Fruit fly (Drosophila melanogaster) whole organism, embryonic: Measurements from ENCODE around the gene CG2617.

Experiments used
- Atf6 ChIP-seq: fragments of 200-800 bp; sonication (Bioruptor generic); IDR thresholded peaks from 2 replicates; pipeline ENCODE4 v1.3.6; 2022; ENCODE audit warnings: missing biosample characterization, missing genetic modification characterization
- CG10431 ChIP-seq: fragments of 200-800 bp; sonication (Bioruptor generic); optimal IDR thresholded peaks from 3 replicates; lab custom pipeline; 2018; ENCODE audit warnings: missing biosample characterization, mild to moderate bottlenecking, missing genetic modification characterization
- CG10654 ChIP-seq: fragments of 200-800 bp; sonication (Bioruptor generic); optimal IDR thresholded peaks from 2 replicates; lab custom pipeline; 2016; ENCODE audit warnings: missing biosample characterization, missing genetic modification characterization
- CG11247 ChIP-seq: fragments of 200-800 bp; sonication (Bioruptor generic); IDR thresholded peaks from 2 replicates; pipeline ENCODE4 v1.3.6; 2022; ENCODE audit warnings: missing biosample characterization, missing genetic modification characterization
- CG12942 ChIP-seq: fragments of 200-800 bp; sonication (Bioruptor generic); optimal IDR thresholded peaks from 3 replicates; lab custom pipeline; 2016; ENCODE audit warnings: missing biosample characterization, missing genetic modification characterization
- CG14441 ChIP-seq: fragments of 200-800 bp; sonication (Bioruptor generic); IDR thresholded peaks from 2 replicates; pipeline ENCODE4 v1.3.6; 2022; ENCODE audit warnings: missing biosample characterization, missing genetic modification characterization
- CG14965 ChIP-seq: fragments of 200-800 bp; sonication (Bioruptor generic); optimal IDR thresholded peaks from 2 replicates; lab custom pipeline; 2016; ENCODE audit warnings: missing biosample characterization, missing genetic modification characterization, borderline replicate concordance
- CG1602 ChIP-seq: fragments of 200-800 bp; sonication (Bioruptor generic); optimal IDR thresholded peaks from 3 replicates; lab custom pipeline; 2016; ENCODE audit warnings: missing biosample characterization, missing genetic modification characterization
- CG17359 ChIP-seq: fragments of 200-800 bp; sonication (Bioruptor generic); optimal IDR thresholded peaks from 3 replicates; lab custom pipeline; 2018; ENCODE audit warnings: missing biosample characterization, mild to moderate bottlenecking, missing genetic modification characterization, moderate library complexity
- CG3995 ChIP-seq: fragments of 200-800 bp; sonication (Bioruptor generic); optimal IDR thresholded peaks from 3 replicates; lab custom pipeline; 2016; ENCODE audit warnings: missing biosample characterization, missing genetic modification characterization
- CG4424 ChIP-seq: fragments of 200-800 bp; sonication (Bioruptor generic); optimal IDR thresholded peaks from 3 replicates; lab custom pipeline; 2016; ENCODE audit warnings: missing biosample characterization, missing genetic modification characterization
- CG6254 ChIP-seq: fragments of 200-800 bp; sonication (Bioruptor generic); optimal IDR thresholded peaks from 3 replicates; lab custom pipeline; 2017; ENCODE audit warnings: mild to moderate bottlenecking, missing biosample characterization, missing genetic modification reagents, missing genetic modification characterization
- CG6654 ChIP-seq: fragments of 200-800 bp; sonication (Bioruptor generic); optimal IDR thresholded peaks from 2 replicates; lab custom pipeline; 2017; ENCODE audit warnings: missing biosample characterization, mild to moderate bottlenecking, missing genetic modification characterization
- CG6813 ChIP-seq: fragments of 200-800 bp; sonication (Bioruptor generic); optimal IDR thresholded peaks from 2 replicates; lab custom pipeline; 2017; ENCODE audit warnings: missing biosample characterization, missing genetic modification characterization, mild to moderate bottlenecking, moderate library complexity, missing genetic modification reagents
- CG6854 ChIP-seq: fragments of 200-800 bp; sonication (Bioruptor generic); optimal IDR thresholded peaks from 3 replicates; lab custom pipeline; 2017; ENCODE audit warnings: missing biosample characterization, mild to moderate bottlenecking, missing genetic modification characterization
- CG8089 ChIP-seq: fragments of 200-800 bp; sonication (Bioruptor generic); optimal IDR thresholded peaks from 3 replicates; lab custom pipeline; 2016; ENCODE audit warnings: missing biosample characterization, missing genetic modification characterization
- CG9727 ChIP-seq: fragments of 200-800 bp; sonication (Bioruptor generic); optimal IDR thresholded peaks from 3 replicates; lab custom pipeline; 2017; ENCODE audit warnings: missing biosample characterization, mild to moderate bottlenecking, missing genetic modification characterization
- Chrac-16 ChIP-seq: fragments of 200-800 bp; sonication (Bioruptor generic); optimal IDR thresholded peaks from 3 replicates; lab custom pipeline; 2016; ENCODE audit warnings: missing biosample characterization, missing genetic modification characterization
- H2.0 ChIP-seq: fragments of 200-800 bp; sonication (Bioruptor generic); IDR thresholded peaks from 2 replicates; pipeline ENCODE4 v1.3.6; 2022; ENCODE audit warnings: missing biosample characterization, missing genetic modification characterization
- Lim3 ChIP-seq: fragments of 200-800 bp; sonication (Bioruptor generic); IDR thresholded peaks from 2 replicates; pipeline ENCODE4 v1.3.6; 2022; ENCODE audit warnings: missing biosample characterization, missing genetic modification characterization
- Lpt ChIP-seq: fragments of >200 bp; optimal IDR thresholded peaks from 2 replicates; lab custom pipeline; 2018; ENCODE audit warnings: missing biosample characterization, missing genetic modification characterization
- Mes4 ChIP-seq: fragments of 200-800 bp; sonication (Bioruptor generic); optimal IDR thresholded peaks from 2 replicates; lab custom pipeline; 2016; ENCODE audit warnings: missing biosample characterization, missing genetic modification characterization
- NC2β ChIP-seq: fragments of 200-800 bp; sonication (Bioruptor generic); optimal IDR thresholded peaks from 2 replicates; lab custom pipeline; 2016; ENCODE audit warnings: missing biosample characterization, missing genetic modification characterization
- NK7.1 ChIP-seq: fragments of 200-800 bp; sonication (Bioruptor generic); optimal IDR thresholded peaks from 3 replicates; lab custom pipeline; 2016; ENCODE audit warnings: missing biosample characterization, missing genetic modification characterization
- Nf-YC ChIP-seq: fragments of 200-800 bp; optimal IDR thresholded peaks from 3 replicates; lab custom pipeline; 2019; ENCODE audit warnings: missing biosample characterization, mild to moderate bottlenecking, missing genetic modification characterization, moderate library complexity
- NfI ChIP-seq: fragments of 200-800 bp; sonication (Bioruptor generic); optimal IDR thresholded peaks from 3 replicates; lab custom pipeline; 2018; ENCODE audit warnings: missing biosample characterization, mild to moderate bottlenecking, missing genetic modification characterization, moderate library complexity
- Opbp ChIP-seq: fragments of 200-800 bp; sonication (Bioruptor generic); IDR thresholded peaks from 3 replicates; pipeline ENCODE4 v1.3.6; 2022; ENCODE audit warnings: missing biosample characterization, missing genetic modification characterization; ENCODE audit not compliant: partially characterized antibody
- Scr ChIP-seq: fragments of 200-800 bp; sonication (Bioruptor generic); IDR thresholded peaks from 2 replicates; pipeline ENCODE4 v1.3.6; 2022; ENCODE audit warnings: missing biosample characterization, missing genetic modification characterization; ENCODE audit not compliant: partially characterized antibody
- Sin3A ChIP-seq: fragments of >200 bp; optimal IDR thresholded peaks from 2 replicates; lab custom pipeline; 2018
- Ssrp ChIP-seq: fragments of 200-800 bp; sonication (Bioruptor generic); optimal IDR thresholded peaks from 2 replicates; lab custom pipeline; 2018; ENCODE audit warnings: missing biosample characterization, mild to moderate bottlenecking, missing genetic modification characterization, moderate library complexity
- Xbp1 ChIP-seq: fragments of 200-800 bp; sonication (Bioruptor generic); optimal IDR thresholded peaks from 3 replicates; lab custom pipeline; 2016; ENCODE audit warnings: missing biosample characterization, mild to moderate bottlenecking, missing genetic modification characterization
- bab2 ChIP-seq: fragments of 200-800 bp; sonication (Bioruptor generic); optimal IDR thresholded peaks from 2 replicates; lab custom pipeline; 2016; ENCODE audit warnings: missing biosample characterization, missing genetic modification characterization
- crc ChIP-seq: fragments of 200-800 bp; sonication (Bioruptor generic); optimal IDR thresholded peaks from 2 replicates; lab custom pipeline; 2016; ENCODE audit warnings: missing biosample characterization, missing genetic modification characterization
- ems ChIP-seq: fragments of 200-800 bp; sonication (Bioruptor generic); optimal IDR thresholded peaks from 3 replicates; lab custom pipeline; 2016; ENCODE audit warnings: missing biosample characterization, missing genetic modification characterization
- esg ChIP-seq: fragments of 200-800 bp; sonication (Bioruptor generic); conservative IDR thresholded peaks from 2 replicates; pipeline ENCODE4 v1.3.6; 2022; ENCODE audit warnings: missing biosample characterization, missing genetic modification characterization
- ewg ChIP-seq: fragments of 200-800 bp; sonication (Bioruptor generic); optimal IDR thresholded peaks from 3 replicates; lab custom pipeline; 2017; ENCODE audit warnings: mild to moderate bottlenecking, missing biosample characterization, missing genetic modification reagents, missing genetic modification characterization
- fu2 ChIP-seq: fragments of 200-800 bp; sonication (Bioruptor generic); optimal IDR thresholded peaks from 2 replicates; lab custom pipeline; 2016; ENCODE audit warnings: missing biosample characterization, missing genetic modification characterization
- gce ChIP-seq: fragments of 200-800 bp; sonication (Bioruptor generic); IDR thresholded peaks from 3 replicates; pipeline ENCODE4 v1.3.6; 2022; ENCODE audit warnings: missing biosample characterization, missing genetic modification characterization
- hb ChIP-seq: fragments of 200-800 bp; sonication (Bioruptor generic); IDR thresholded peaks from 3 replicates; pipeline ENCODE4 v1.3.6; 2022; ENCODE audit warnings: missing biosample characterization, missing genetic modification characterization; ENCODE audit not compliant: partially characterized antibody
- her ChIP-seq: fragments of 200-800 bp; sonication (Bioruptor generic); optimal IDR thresholded peaks from 2 replicates; lab custom pipeline; 2016; ENCODE audit warnings: missing biosample characterization, missing genetic modification characterization
- jigr1 ChIP-seq: fragments of 200-800 bp; sonication (Bioruptor generic); IDR thresholded peaks from 3 replicates; pipeline ENCODE4 v1.3.6; 2022; ENCODE audit warnings: missing biosample characterization, missing genetic modification characterization
- knrl ChIP-seq: fragments of 200-800 bp; sonication (Bioruptor generic); IDR thresholded peaks from 3 replicates; pipeline ENCODE4 v1.3.6; 2022; ENCODE audit warnings: missing biosample characterization, missing genetic modification characterization; ENCODE audit not compliant: partially characterized antibody
- lab ChIP-seq: fragments of 200-800 bp; sonication (Bioruptor generic); optimal IDR thresholded peaks from 3 replicates; lab custom pipeline; 2017; ENCODE audit warnings: missing biosample characterization, missing genetic modification characterization, mild to moderate bottlenecking, moderate library complexity, missing genetic modification reagents
- lola ChIP-seq, 3 experiments: fragments of >200 bp in 2 of 3; fragments of 200-800 bp in 1 of 3; sonication (Bioruptor generic) in 1 of 3; optimal IDR thresholded peaks; 2 replicates each; lab custom pipeline; 2017 to 2019; ENCODE audit warnings: missing biosample characterization in 3 of 3, missing genetic modification characterization in 3 of 3, mild to moderate bottlenecking in 1 of 3, moderate library complexity in 1 of 3
- lov ChIP-seq, 2 experiments: fragments of 200-800 bp in 1 of 2; fragments of >200 bp in 1 of 2; sonication (Bioruptor generic) in 1 of 2; IDR thresholded peaks in 1 of 2; optimal IDR thresholded peaks in 1 of 2; 2 replicates in 1 of 2; 3 replicates in 1 of 2; pipeline versions ENCODE4 v1.3.6 to Lab custom; 2017 to 2022; ENCODE audit warnings: missing biosample characterization in 1 of 2, missing genetic modification characterization in 1 of 2
- mld ChIP-seq: fragments of 200-800 bp; sonication (Bioruptor generic); IDR thresholded peaks from 3 replicates; pipeline ENCODE4 v1.3.6; 2022; ENCODE audit warnings: missing biosample characterization, missing genetic modification characterization; ENCODE audit not compliant: partially characterized antibody
- nerfin-2 ChIP-seq: fragments of 200-800 bp; sonication (Bioruptor generic); IDR thresholded peaks from 2 replicates; pipeline ENCODE4 v1.3.6; 2022; ENCODE audit warnings: missing biosample characterization, missing genetic modification characterization; ENCODE audit not compliant: partially characterized antibody
- sens ChIP-seq: fragments of 200-800 bp; sonication (Bioruptor generic); peaks from one replicate; lab custom pipeline; 2016; ENCODE audit warnings: missing biosample characterization, missing genetic modification characterization
- stc ChIP-seq: fragments of 200-800 bp; sonication (Bioruptor generic); IDR thresholded peaks from 2 replicates; pipeline ENCODE4 v1.3.6; 2022; ENCODE audit warnings: missing biosample characterization, missing genetic modification characterization
- tgo ChIP-seq: fragments of 200-800 bp; sonication (Bioruptor generic); IDR thresholded peaks from 3 replicates; pipeline ENCODE4 v1.3.6; 2022; ENCODE audit warnings: missing biosample characterization, missing genetic modification characterization
- ttk ChIP-seq: fragments of 200-800 bp; sonication (Bioruptor generic); IDR thresholded peaks from 2 replicates; pipeline ENCODE4 v2.1.2; 2022; ENCODE audit warnings: missing biosample characterization, missing genetic modification characterization

The CG2617 gene

dm6 chr2L:20656110-20656509 is 26.1 kb upstream of the CG2617 start, which contains the start of the genes brun and CG2614 (continued):
- peak; percentile 54 for TF ChIP-seq Mes4 (GFP tag; lab: Kevin White, UChicago)
- TF ChIP-seq NfI (GFP tag; lab: Kevin White, UChicago) = no peak
- no peak for TF ChIP-seq NK7.1 (GFP tag; lab: Kevin White, UChicago)
- TF ChIP-seq fu2 = peak; percentile 57
- TF ChIP-seq H2.0 (GFP tag; lab: Robert Waterston, UW) = peak; percentile 62; the same call in 1 of the 2 replicates
- peak; percentile 52 for TF ChIP-seq CG17359
- peak; percentile 71 for TF ChIP-seq Chrac-16 (GFP tag; lab: Kevin White, UChicago)
- TF ChIP-seq ewg = no peak
- no peak for TF ChIP-seq CG14965 (GFP tag; lab: Kevin White, UChicago)
- TF ChIP-seq knrl (GFP tag; lab: Robert Waterston, UW) = peak; percentile 94
- TF ChIP-seq lov (optimal IDR thresholded peaks at IDR 0.05; lab: Kevin White, UChicago) = no peak
- no peak for TF ChIP-seq lov (GFP tag; IDR thresholded peaks at IDR 0.05; lab: Robert Waterston, UW)
- peak; percentile 73 for TF ChIP-seq CG3995 (GFP tag; lab: Kevin White, UChicago)
- TF ChIP-seq Xbp1 = peak; percentile 83
- TF ChIP-seq bab2 (GFP tag; lab: Kevin White, UChicago) = peak; percentile 75
- no peak for TF ChIP-seq jigr1 (GFP tag; lab: Robert Waterston, UW)
- TF ChIP-seq Scr (GFP tag; lab: Robert Waterston, UW) = peak; percentile 94
- peak; percentile 57 for TF ChIP-seq Ssrp
- no peak for TF ChIP-seq lab
- peak; percentile 38; the same call in 1 of the 2 replicates for TF ChIP-seq ttk (GFP tag; lab: Robert Waterston, UW)
- peak; percentile 74 for TF ChIP-seq esg (GFP tag; lab: Robert Waterston, UW)
- TF ChIP-seq CG8089 (GFP tag; lab: Kevin White, UChicago) = peak; percentile 37
- TF ChIP-seq mld (GFP tag; lab: Robert Waterston, UW) = no peak
- TF ChIP-seq CG14441 (GFP tag; lab: Robert Waterston, UW) = peak; percentile 74
- peak in 1 of 3 experiments; percentile 70 for TF ChIP-seq lola (GFP tag; optimal IDR thresholded peaks at IDR 0.05; lab: Kevin White, UChicago)
- peak; percentile 46 for TF ChIP-seq ems (GFP tag; lab: Kevin White, UChicago)
- no peak for TF ChIP-seq CG6813 (GFP tag; lab: Kevin White, UChicago)
- TF ChIP-seq Lim3 (GFP tag; lab: Robert Waterston, UW) = no peak
- no peak for TF ChIP-seq CG6654
- TF ChIP-seq CG9727 (GFP tag; lab: Kevin White, UChicago) = peak; percentile 69
- peak; percentile 77 for TF ChIP-seq CG1602
- TF ChIP-seq stc (GFP tag; lab: Robert Waterston, UW) = no peak
- TF ChIP-seq CG10654 (GFP tag; lab: Kevin White, UChicago) = peak; percentile 53
- peak; percentile 59 for TF ChIP-seq NC2β
- TF ChIP-seq CG11247 (GFP tag; lab: Robert Waterston, UW) = peak; percentile 71
- TF ChIP-seq sens = peak; percentile 99
- TF ChIP-seq Sin3A (lab: Kevin White, UChicago) = peak; percentile 99
- no peak for TF ChIP-seq CG10431
- peak; percentile 69 for TF ChIP-seq CG12942 (GFP tag; lab: Kevin White, UChicago)
- TF ChIP-seq hb (GFP tag; lab: Robert Waterston, UW) = peak; percentile 85
- peak; percentile 87 for TF ChIP-seq Nf-YC
- peak; percentile 69 for TF ChIP-seq nerfin-2 (GFP tag; lab: Robert Waterston, UW)
- TF ChIP-seq CG6854 (GFP tag; lab: Kevin White, UChicago) = no peak
- peak; percentile 5 for TF ChIP-seq her (GFP tag; lab: Kevin White, UChicago)
- TF ChIP-seq tgo (GFP tag; lab: Robert Waterston, UW) = peak; percentile 83
- TF ChIP-seq CG6254 = no peak
- no peak for TF ChIP-seq Lpt (GFP tag; lab: Kevin White, UChicago)
- TF ChIP-seq crc (GFP tag; lab: Kevin White, UChicago) = peak; percentile 3
- TF ChIP-seq Atf6 (GFP tag; lab: Robert Waterston, UW) = peak; percentile 74
- no peak for TF ChIP-seq gce (GFP tag; lab: Robert Waterston, UW)
- peak; percentile 74 for TF ChIP-seq Opbp
- no peak for TF ChIP-seq CG4424 (GFP tag; lab: Kevin White, UChicago)
